Worm (Caenorhabditis elegans): ENCODE measurements around the gene C27D6.11.

ce11 chrII:5209122-5209521, 48.1 kb upstream of the C27D6.11 start:
- no peak for TF ChIP-seq nhr-12 (tag; optimal IDR thresholded peaks at IDR 0.05)
- TF ChIP-seq unc-39 (tag; optimal IDR thresholded peaks at IDR 0.05) = no peak
- TF ChIP-seq blmp-1 (tag; optimal IDR thresholded peaks at IDR 0.05; ENCODE audit: insufficient read depth) = no peak
- no peak for TF ChIP-seq unc-62 (GFP tag; optimal IDR thresholded peaks at IDR 0.05)
- no peak for TF ChIP-seq lsy-2 (tag; optimal IDR thresholded peaks at IDR 0.05)
